Fruit fly (Drosophila melanogaster): ENCODE measurements around the gene Spase22-23.
A peak's percentile ranks its signal among the peaks of the same experiment; 100 is the strongest.

The Spase22-23 gene

DNA sequence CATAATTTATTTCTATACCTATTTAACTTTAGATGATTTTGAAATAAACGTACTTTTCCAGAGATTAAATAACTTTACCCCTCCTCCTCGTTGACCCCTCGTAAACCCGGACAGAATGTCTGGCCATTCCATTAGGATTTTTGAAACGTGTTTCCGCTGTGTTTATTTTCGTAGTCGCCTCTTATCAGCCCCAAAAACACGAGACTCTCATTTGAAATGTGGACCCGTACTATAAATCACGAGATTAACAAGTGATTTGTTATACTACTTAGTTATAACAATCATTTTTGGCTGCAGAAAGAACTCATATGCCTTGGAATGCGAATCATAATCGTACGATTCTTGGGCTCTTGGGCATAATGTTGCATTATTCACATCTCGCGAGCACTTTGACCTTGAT is 45.6 kb upstream of the Spase22-23 start:
- no peak for TF ChIP-seq h (GFP tag; optimal IDR thresholded peaks at IDR 0.05)
- TF ChIP-seq Jra (GFP tag; optimal IDR thresholded peaks at IDR 0.05), result no peak
- no peak for TF ChIP-seq Dfd (GFP tag; optimal IDR thresholded peaks at IDR 0.05)
- TF ChIP-seq OdsH (GFP tag; optimal IDR thresholded peaks at IDR 0.05), result no peak
- no peak for TF ChIP-seq CG32264 (GFP tag; optimal IDR thresholded peaks at IDR 0.05)
- TF ChIP-seq usp (GFP tag; optimal IDR thresholded peaks at IDR 0.05), result no peak
- TF ChIP-seq Hnf4 (GFP tag; optimal IDR thresholded peaks at IDR 0.05), result no peak
- no peak for TF ChIP-seq lola (GFP tag; optimal IDR thresholded peaks at IDR 0.05)

dm6 chr3R:24274212-24274611 is 44.4 kb upstream of the Spase22-23 start:
- TF ChIP-seq foxo (GFP tag; optimal IDR thresholded peaks at IDR 0.05) (no peak), Rel (GFP tag; optimal IDR thresholded peaks at IDR 0.05) (no peak), Rel (tag; optimal IDR thresholded peaks at IDR 0.05) (no peak), brk (GFP tag; optimal IDR thresholded peaks at IDR 0.05) (no peak), tai (GFP tag; optimal IDR thresholded peaks at IDR 0.05) (no peak), CG32264 (GFP tag; optimal IDR thresholded peaks at IDR 0.05) (no peak), pan (optimal IDR thresholded peaks at IDR 0.05) (no peak), jim (GFP tag; optimal IDR thresholded peaks at IDR 0.05) (no peak), Dif (GFP tag; optimal IDR thresholded peaks at IDR 0.05; ENCODE audit: partially characterized antibody) (no peak), Mio (GFP tag; optimal IDR thresholded peaks at IDR 0.05) (no peak), h (GFP tag; optimal IDR thresholded peaks at IDR 0.05) (no peak), fru (GFP tag; optimal IDR thresholded peaks at IDR 0.05) (no peak), ey (GFP tag; optimal IDR thresholded peaks at IDR 0.05) (no peak), CrebA (GFP tag; optimal IDR thresholded peaks at IDR 0.05; ENCODE audit: borderline replicate concordance) (no peak), OdsH (GFP tag; optimal IDR thresholded peaks at IDR 0.05) (no peak), N (GFP tag; optimal IDR thresholded peaks at IDR 0.05) (no peak), dl (GFP tag; optimal IDR thresholded peaks at IDR 0.05; ENCODE audit: insufficient read depth in 1 of 2, partially characterized antibody in 2 of 2) (no peak), CG9705 (GFP tag; optimal IDR thresholded peaks at IDR 0.05) (no peak), woc (GFP tag; optimal IDR thresholded peaks at IDR 0.05) (no peak)

dm6 chr3R:24272775-24273290 is 43.0 kb upstream of the Spase22-23 start, which contains the start of gene Orct2:
TSS of gene Orct2 (plus strand) at chr3R:24273029.
- TF ChIP-seq psq (GFP tag; optimal IDR thresholded peaks at IDR 0.05) (peak; percentile 45), GATAd (GFP tag; optimal IDR thresholded peaks at IDR 0.05) (no peak), Hnf4 (GFP tag; optimal IDR thresholded peaks at IDR 0.05) (peak; percentile 74), Sp1 (GFP tag; optimal IDR thresholded peaks at IDR 0.05) (peak; percentile 28), Rel (GFP tag; optimal IDR thresholded peaks at IDR 0.05) (no peak), Rel (tag; optimal IDR thresholded peaks at IDR 0.05) (peak; percentile 18), br (GFP tag; optimal IDR thresholded peaks at IDR 0.05) (peak; percentile 40), rgr (GFP tag; optimal IDR thresholded peaks at IDR 0.05) (peak; percentile 12), h (GFP tag; optimal IDR thresholded peaks at IDR 0.05) (peak; percentile 37), usp (GFP tag; optimal IDR thresholded peaks at IDR 0.05) (no peak), dsf (GFP tag; optimal IDR thresholded peaks at IDR 0.05; ENCODE audit: borderline replicate concordance) (no peak), dl (GFP tag; optimal IDR thresholded peaks at IDR 0.05; ENCODE audit: insufficient read depth in 1 of 2, partially characterized antibody in 2 of 2) (peak; percentile 6 to 11), foxo (GFP tag; optimal IDR thresholded peaks at IDR 0.05) (peak in 1 of 2 experiments; percentile 22), OdsH (GFP tag; optimal IDR thresholded peaks at IDR 0.05) (no peak), CG9705 (GFP tag; optimal IDR thresholded peaks at IDR 0.05) (no peak), Dif (GFP tag; optimal IDR thresholded peaks at IDR 0.05; ENCODE audit: partially characterized antibody) (peak; percentile 55), Jra (GFP tag; optimal IDR thresholded peaks at IDR 0.05) (peak; percentile 69)

- TF ChIP-seq woc (GFP tag; optimal IDR thresholded peaks at IDR 0.05), result peak; percentile 61
- no peak for TF ChIP-seq HLH106 (tag; optimal IDR thresholded peaks at IDR 0.05)
- TF ChIP-seq sv (GFP tag; optimal IDR thresholded peaks at IDR 0.05), result no peak
- TF ChIP-seq fru (GFP tag; optimal IDR thresholded peaks at IDR 0.05), result peak; percentile 21
Measured at dm6 chr3R:24272232-24272631, 42.4 kb upstream of the Spase22-23 start.

- TF ChIP-seq Sp1 (GFP tag; optimal IDR thresholded peaks at IDR 0.05), result peak; percentile 36
- TF ChIP-seq Myc (optimal IDR thresholded peaks at IDR 0.05), result peak; percentile 54
- no peak for TF ChIP-seq Abd-B (GFP tag; optimal IDR thresholded peaks at IDR 0.05)
- no peak for TF ChIP-seq lola (GFP tag; optimal IDR thresholded peaks at IDR 0.05)
- TF ChIP-seq Vsx2 (GFP tag; optimal IDR thresholded peaks at IDR 0.05; ENCODE audit: partially characterized antibody), result no peak
- TF ChIP-seq N (GFP tag; optimal IDR thresholded peaks at IDR 0.05), result no peak
- peak; percentile 17 for TF ChIP-seq HLH106 (tag; optimal IDR thresholded peaks at IDR 0.05)
- no peak for TF ChIP-seq dsf (GFP tag; optimal IDR thresholded peaks at IDR 0.05; ENCODE audit: borderline replicate concordance)
- TF ChIP-seq rgr (GFP tag; optimal IDR thresholded peaks at IDR 0.05), result peak; percentile 1
- no peak for TF ChIP-seq GATAd (GFP tag; optimal IDR thresholded peaks at IDR 0.05)
- TF ChIP-seq CrebA (GFP tag; optimal IDR thresholded peaks at IDR 0.05; ENCODE audit: borderline replicate concordance), result no peak
- no peak for TF ChIP-seq Rel (GFP tag; optimal IDR thresholded peaks at IDR 0.05)
- peak; percentile 85 for TF ChIP-seq Rel (tag; optimal IDR thresholded peaks at IDR 0.05)
- TF ChIP-seq tai (GFP tag; optimal IDR thresholded peaks at IDR 0.05), result no peak
- peak; percentile 49 for TF ChIP-seq Dif (GFP tag; optimal IDR thresholded peaks at IDR 0.05; ENCODE audit: partially characterized antibody)
- no peak for TF ChIP-seq usp (GFP tag; optimal IDR thresholded peaks at IDR 0.05)
- TF ChIP-seq fru (GFP tag; optimal IDR thresholded peaks at IDR 0.05), result no peak
- TF ChIP-seq jim (GFP tag; optimal IDR thresholded peaks at IDR 0.05), result peak; percentile 1
- TF ChIP-seq dmrt93B (GFP tag; optimal IDR thresholded peaks at IDR 0.05), result no peak
- TF ChIP-seq Dfd (GFP tag; optimal IDR thresholded peaks at IDR 0.05), result no peak
- TF ChIP-seq Jra (GFP tag; optimal IDR thresholded peaks at IDR 0.05), result peak; percentile 57
- no peak for TF ChIP-seq psq (GFP tag; optimal IDR thresholded peaks at IDR 0.05)
- TF ChIP-seq h (GFP tag; optimal IDR thresholded peaks at IDR 0.05), result peak; percentile 64
- TF ChIP-seq CG9705 (GFP tag; optimal IDR thresholded peaks at IDR 0.05), result no peak
- no peak for TF ChIP-seq woc (GFP tag; optimal IDR thresholded peaks at IDR 0.05)
- no peak for TF ChIP-seq dl (GFP tag; optimal IDR thresholded peaks at IDR 0.05; ENCODE audit: insufficient read depth in 1 of 2, partially characterized antibody in 2 of 2)
- no peak for TF ChIP-seq foxo (GFP tag; optimal IDR thresholded peaks at IDR 0.05)
- no peak for TF ChIP-seq brk (GFP tag; optimal IDR thresholded peaks at IDR 0.05)
- TF ChIP-seq Mio (GFP tag; optimal IDR thresholded peaks at IDR 0.05), result no peak
- no peak for TF ChIP-seq CG32264 (GFP tag; optimal IDR thresholded peaks at IDR 0.05)
- peak; percentile 12 for TF ChIP-seq br (GFP tag; optimal IDR thresholded peaks at IDR 0.05)
Measured at dm6 chr3R:24271071-24271470, 41.2 kb upstream of the Spase22-23 start, which contains the start of gene jar. TSS of gene jar (minus strand) at chr3R:24271233.
